Worm (Caenorhabditis elegans) whole organism, mixed stage, embryonic: ENCODE results near the gene F14D7.8.

ENCODE experiments used
- M03D4.4 ChIP-seq: sonication (generic microtip); optimal IDR thresholded peaks from 2 replicates; lab custom pipeline; 2017; ENCODE audit warnings: mild to moderate bottlenecking, missing genetic modification characterization, missing compliant biosample characterization
- bed-3 ChIP-seq: fragments of 200-800 bp; sonication (Bioruptor generic); optimal IDR thresholded peaks from 3 replicates; lab custom pipeline; 2018; ENCODE audit warnings: mild to moderate bottlenecking, missing genetic modification characterization, moderate library complexity, missing compliant biosample characterization
- blmp-1 ChIP-seq: fragments of 150-350 bp; optimal IDR thresholded peaks from 2 replicates; lab custom pipeline; 2014; ENCODE audit warnings: missing biosample characterization, missing genetic modification characterization
- ceh-83 ChIP-seq: fragments of 200-800 bp; sonication (Bioruptor generic); optimal IDR thresholded peaks from 2 replicates; lab custom pipeline; 2018; ENCODE audit warnings: mild to moderate bottlenecking, missing genetic modification characterization, missing compliant biosample characterization
- ces-1 ChIP-seq: fragments of 150-350 bp; optimal IDR thresholded peaks from 2 replicates; lab custom pipeline; 2014; ENCODE audit warnings: missing biosample characterization, missing genetic modification reagents, missing genetic modification characterization
- cnd-1 ChIP-seq: fragments of 200-800 bp; sonication (Bioruptor generic); optimal IDR thresholded peaks from 2 replicates; lab custom pipeline; 2018; ENCODE audit warnings: mild to moderate bottlenecking, missing genetic modification characterization, missing compliant biosample characterization
- drap-1 ChIP-seq: fragments of 200-800 bp; sonication (Bioruptor generic); optimal IDR thresholded peaks from 3 replicates; lab custom pipeline; 2018; ENCODE audit warnings: mild to moderate bottlenecking, missing genetic modification characterization, missing compliant biosample characterization
- elt-1 ChIP-seq: sonication (generic microtip); optimal IDR thresholded peaks from 2 replicates; lab custom pipeline; 2017; ENCODE audit warnings: missing genetic modification characterization, mild to moderate bottlenecking, missing compliant biosample characterization, antibody characterized with exemption, moderate library complexity, borderline replicate concordance; ENCODE audit not compliant: insufficient read depth
- flh-1 ChIP-seq: fragments of 200-800 bp; sonication (Bioruptor generic); optimal IDR thresholded peaks from 2 replicates; lab custom pipeline; 2018; ENCODE audit warnings: mild to moderate bottlenecking, missing genetic modification characterization, moderate library complexity, missing compliant biosample characterization
- ham-2 ChIP-seq: fragments of 200-800 bp; sonication (Bioruptor generic); optimal IDR thresholded peaks from 2 replicates; lab custom pipeline; 2018; ENCODE audit warnings: mild to moderate bottlenecking, missing genetic modification characterization, missing compliant biosample characterization
- hlh-1 ChIP-seq: fragments of 150-350 bp; optimal IDR thresholded peaks from 2 replicates; lab custom pipeline; 2014; ENCODE audit warnings: missing biosample characterization, missing genetic modification reagents, missing genetic modification characterization
- lin-32 ChIP-seq: fragments of 200-800 bp; sonication (Bioruptor generic); optimal IDR thresholded peaks from 2 replicates; lab custom pipeline; 2018; ENCODE audit warnings: mild to moderate bottlenecking, missing genetic modification characterization, missing compliant biosample characterization
- lsy-2 ChIP-seq: fragments of 150-350 bp; optimal IDR thresholded peaks from 2 replicates; lab custom pipeline; 2014; ENCODE audit warnings: missing biosample characterization, missing genetic modification characterization
- mls-2 ChIP-seq: sonication (generic microtip); optimal IDR thresholded peaks from 2 replicates; lab custom pipeline; 2016; ENCODE audit warnings: mild to moderate bottlenecking, missing genetic modification characterization, moderate library complexity, missing compliant biosample characterization
- nhr-12 ChIP-seq: fragments of 150-350 bp; optimal IDR thresholded peaks from 2 replicates; lab custom pipeline; 2014; ENCODE audit warnings: missing biosample characterization, missing genetic modification characterization
- nhr-2 ChIP-seq: fragments of 150-350 bp; optimal IDR thresholded peaks from 2 replicates; lab custom pipeline; 2014; ENCODE audit warnings: missing biosample characterization, missing genetic modification characterization
- nhr-237 ChIP-seq: fragments of 150-350 bp; optimal IDR thresholded peaks from 2 replicates; lab custom pipeline; 2014; ENCODE audit warnings: missing biosample characterization, missing genetic modification characterization
- nhr-28 ChIP-seq: fragments of 150-350 bp; optimal IDR thresholded peaks from 2 replicates; lab custom pipeline; 2014; ENCODE audit warnings: missing biosample characterization, missing genetic modification characterization
- nhr-76 ChIP-seq: sonication (generic microtip); optimal IDR thresholded peaks from 2 replicates; lab custom pipeline; 2017; ENCODE audit warnings: missing biosample characterization, missing genetic modification characterization
- pha-4 ChIP-seq: fragments of 150-350 bp; optimal IDR thresholded peaks from 2 replicates; lab custom pipeline; 2018; ENCODE audit warnings: missing biosample characterization, missing genetic modification reagents, missing genetic modification characterization
- sem-2 ChIP-seq: fragments of 200-800 bp; sonication (Bioruptor generic); optimal IDR thresholded peaks from 2 replicates; lab custom pipeline; 2018; ENCODE audit warnings: mild to moderate bottlenecking, missing genetic modification characterization, missing compliant biosample characterization
- snpc-4 ChIP-seq: fragments of 150-350 bp; optimal IDR thresholded peaks from 2 replicates; lab custom pipeline; 2014; ENCODE audit warnings: missing biosample characterization, missing genetic modification characterization
- sptf-1 ChIP-seq: sonication (generic microtip); optimal IDR thresholded peaks from 2 replicates; lab custom pipeline; 2017; ENCODE audit warnings: mild to moderate bottlenecking, missing genetic modification characterization, moderate library complexity, missing compliant biosample characterization
- tbx-8 ChIP-seq: fragments of 200-800 bp; sonication (Bioruptor generic); optimal IDR thresholded peaks from 2 replicates; lab custom pipeline; 2018; ENCODE audit warnings: mild to moderate bottlenecking, missing genetic modification characterization, moderate library complexity, missing compliant biosample characterization
- unc-120 ChIP-seq: sonication (generic microtip); optimal IDR thresholded peaks from 2 replicates; lab custom pipeline; 2017; ENCODE audit warnings: missing genetic modification characterization, missing compliant biosample characterization; ENCODE audit not compliant: poor library complexity, severe bottlenecking
- unc-39 ChIP-seq: fragments of 150-350 bp; optimal IDR thresholded peaks from 2 replicates; lab custom pipeline; 2014; ENCODE audit warnings: missing biosample characterization, missing genetic modification characterization
- unc-62 ChIP-seq: fragments of 150-350 bp; optimal IDR thresholded peaks from 2 replicates; lab custom pipeline; 2014; ENCODE audit warnings: missing biosample characterization, missing genetic modification reagents, missing genetic modification characterization
- zip-8 ChIP-seq: fragments of 150-350 bp; optimal IDR thresholded peaks from 2 replicates; lab custom pipeline; 2014; ENCODE audit warnings: missing biosample characterization, missing genetic modification characterization
- ztf-11 ChIP-seq: fragments of 150-350 bp; optimal IDR thresholded peaks from 2 replicates; lab custom pipeline; 2014; ENCODE audit warnings: missing biosample characterization, missing genetic modification characterization

The F14D7.8 gene

ce11 chrV:14324502-14325467, 12.2 kb upstream of the F14D7.8 start, which contains the start of the genes F47B8.4 and F47B8.18:
Gene F47B8.4, minus strand, starts transcription at chrV:14324673.
Gene F47B8.18, minus strand, starts transcription at chrV:14325464.
- TF ChIP-seq nhr-12 (tag; lab: Kevin White, UChicago) (no peak), nhr-76 (no peak), ces-1 (GFP tag; lab: Kevin White, UChicago) (no peak), zip-8 (tag; lab: Kevin White, UChicago) (no peak), unc-120 (tag; lab: Kevin White, UChicago) (no peak), lin-32 (GFP tag; lab: Kevin White, UChicago) (no peak), nhr-2 (tag; lab: Kevin White, UChicago) (no peak), unc-62 (no peak), ztf-11 (tag; lab: Kevin White, UChicago) (no peak)

DNA sequence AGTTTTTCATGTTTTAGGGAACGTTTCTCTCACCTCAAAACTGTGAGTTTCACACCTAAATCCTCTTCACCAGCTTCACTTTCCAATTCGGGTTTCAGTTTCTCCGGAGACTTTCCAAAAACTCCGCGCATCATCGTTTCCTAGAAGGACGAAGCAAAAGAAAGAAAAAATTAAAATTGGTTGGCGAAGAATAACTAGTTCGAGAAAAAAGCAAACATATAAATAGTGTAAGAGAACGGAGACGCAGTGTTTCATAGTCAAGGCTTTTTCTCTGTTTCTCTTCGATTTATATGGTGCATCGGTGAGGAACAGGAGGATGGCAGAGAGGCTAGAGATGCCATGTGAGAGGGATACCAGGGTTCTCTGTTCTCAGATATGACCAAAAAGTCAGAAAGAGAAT, 10.1 kb upstream of the F14D7.8 start, which contains the start of gene F47B8.3:
Gene F47B8.3 (minus strand): TSS at position 261 of the 400 bp plus-strand sequence.
- TF ChIP-seq ces-1 (GFP tag; lab: Kevin White, UChicago) (peak; percentile 17), mls-2 (no peak)

DNA sequence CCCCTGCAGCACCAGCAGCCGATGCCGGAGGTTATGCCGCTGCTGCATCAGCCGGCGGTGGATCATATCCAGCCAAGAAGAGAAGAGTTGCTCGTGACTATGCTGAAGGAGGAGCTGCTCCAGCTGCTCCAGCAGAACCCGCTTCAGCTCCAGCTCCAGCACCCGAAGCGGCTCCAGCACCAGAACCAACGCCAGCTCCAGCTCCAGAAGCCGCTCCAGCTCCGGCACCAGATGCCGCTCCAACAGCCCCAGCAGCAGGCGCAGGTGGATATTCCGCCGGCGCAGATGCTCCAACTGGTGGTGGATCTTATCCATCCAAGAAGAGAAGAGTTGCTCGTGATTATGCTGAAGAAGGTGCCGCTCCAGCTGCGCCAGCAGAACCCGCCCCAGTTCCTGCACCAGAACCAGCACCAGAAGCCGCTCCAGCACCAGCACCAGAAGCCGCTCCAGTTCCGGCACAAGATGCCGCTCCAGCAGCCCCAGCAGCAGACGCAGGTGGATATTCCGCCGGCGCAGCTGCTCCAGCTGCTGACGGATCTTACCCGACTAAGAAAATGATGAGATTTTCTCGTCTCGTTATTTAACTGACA, 8.2 kb upstream of the F14D7.8 start:
- TF ChIP-seq snpc-4 (tag; lab: Kevin White, UChicago) (no peak), drap-1 (GFP tag; lab: Kevin White, UChicago) (peak; percentile 31), sptf-1 (tag; lab: Kevin White, UChicago) (peak; percentile 22), elt-1 (tag; lab: Kevin White, UChicago) (no peak), unc-120 (tag; lab: Kevin White, UChicago) (no peak), unc-39 (tag; lab: Kevin White, UChicago) (no peak)
- TF ChIP-seq, all 35 proteins: peak for 2

DNA sequence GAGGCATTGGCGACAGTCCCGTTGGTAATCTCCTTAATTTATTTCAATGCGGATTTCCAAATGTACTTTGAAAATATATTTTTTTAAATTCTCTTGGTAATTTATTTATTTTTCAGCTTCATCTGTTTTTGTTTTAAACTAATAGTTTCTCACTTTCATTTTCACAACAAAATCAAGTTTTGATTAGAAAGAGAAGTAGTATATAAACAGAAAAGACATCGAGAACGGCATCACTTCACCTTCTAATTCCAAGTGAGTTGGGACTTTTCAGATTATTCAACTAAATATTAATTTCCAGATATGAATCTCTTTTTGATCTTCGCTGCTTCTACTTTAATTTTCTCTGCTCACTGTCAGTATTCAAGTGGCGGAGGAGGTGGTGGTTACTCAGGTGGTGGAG, 7.7 kb upstream of the F14D7.8 start, which contains the start of gene F47B8.14:
Gene F47B8.14 (plus strand): TSS at position 301 of the 400 bp plus-strand sequence.
- no peak for TF ChIP-seq hlh-1
- TF ChIP-seq sem-2 (GFP tag; lab: Kevin White, UChicago) = no peak
- TF ChIP-seq lin-32 (GFP tag; lab: Kevin White, UChicago) = no peak
- no peak for TF ChIP-seq pha-4
- no peak for TF ChIP-seq elt-1 (tag; lab: Kevin White, UChicago)
- no peak for TF ChIP-seq unc-120 (tag; lab: Kevin White, UChicago)
- no peak for TF ChIP-seq nhr-12 (tag; lab: Kevin White, UChicago)
- TF ChIP-seq zip-8 (tag; lab: Kevin White, UChicago) = no peak
- TF ChIP-seq blmp-1 (tag; lab: Kevin White, UChicago) = no peak
- no peak for TF ChIP-seq drap-1 (GFP tag; lab: Kevin White, UChicago)
- TF ChIP-seq, all 35 proteins: peak for 0

DNA sequence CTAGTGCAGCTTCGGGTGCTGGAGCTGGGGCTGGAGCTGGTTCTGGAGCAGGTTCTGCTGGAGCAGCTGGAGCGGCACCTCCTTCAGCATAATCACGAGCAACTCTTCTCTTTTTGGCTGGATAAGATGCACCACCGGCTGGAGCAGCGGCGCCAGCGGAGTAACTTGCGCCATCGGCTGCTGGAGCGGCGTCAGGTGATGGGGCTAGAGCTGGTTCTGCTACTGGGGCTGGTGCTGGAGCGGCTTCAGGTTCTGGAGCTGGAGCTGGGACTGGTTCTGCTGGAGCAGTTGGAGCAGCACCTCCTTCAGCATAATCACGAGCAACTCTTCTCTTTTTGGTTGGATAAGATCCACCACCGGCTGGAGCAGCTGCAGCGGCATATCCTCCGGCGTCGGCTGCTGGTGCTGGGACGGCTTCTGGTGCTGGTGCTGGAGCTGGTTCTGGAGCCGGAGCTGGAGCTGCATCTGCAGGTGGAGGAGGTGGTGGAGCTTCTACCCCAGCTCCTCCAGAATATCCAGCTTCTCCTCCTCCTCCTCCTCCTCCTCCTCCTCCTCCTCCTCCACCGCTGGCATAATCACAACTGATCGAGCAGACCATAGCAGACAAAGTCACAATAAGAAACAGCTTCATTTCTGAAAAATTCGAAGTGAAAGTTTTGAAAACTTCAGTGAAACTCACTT, 6.6 kb upstream of the F14D7.8 start, which contains the start of gene F47B8.13:
Gene F47B8.13 (minus strand): TSS at position 631 of the 681 bp plus-strand sequence.
- TF ChIP-seq nhr-76 (no peak), sem-2 (GFP tag; lab: Kevin White, UChicago) (no peak), unc-120 (tag; lab: Kevin White, UChicago) (no peak), lsy-2 (tag; lab: Kevin White, UChicago) (no peak), sptf-1 (tag; lab: Kevin White, UChicago) (no peak), cnd-1 (tag; lab: Kevin White, UChicago) (no peak), tbx-8 (GFP tag; lab: Kevin White, UChicago) (no peak), mls-2 (no peak), unc-39 (tag; lab: Kevin White, UChicago) (no peak), ces-1 (GFP tag; lab: Kevin White, UChicago) (no peak), nhr-2 (tag; lab: Kevin White, UChicago) (no peak), nhr-28 (no peak)

DNA sequence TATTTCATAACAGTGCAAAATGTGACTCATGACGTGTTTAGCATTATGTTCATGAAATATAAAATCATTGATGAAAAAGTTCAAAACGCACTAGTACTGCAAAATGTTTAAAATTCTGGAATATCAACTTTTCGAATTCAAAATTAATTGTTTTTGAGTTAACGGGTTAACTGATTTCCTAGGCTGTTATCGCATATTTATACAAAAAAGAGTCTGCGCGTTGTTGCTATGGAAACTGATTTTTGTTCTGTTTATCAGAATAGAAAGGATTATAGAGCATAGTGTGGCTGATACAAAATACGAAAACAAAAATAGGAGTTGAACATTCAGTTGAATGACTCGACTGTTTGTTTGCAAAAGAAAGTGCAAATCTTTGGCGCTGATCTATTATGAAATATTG, 5.0 kb upstream of the F14D7.8 start:
- TF ChIP-seq ceh-83 = no peak
- TF ChIP-seq ham-2 (GFP tag; lab: Kevin White, UChicago) = no peak
- no peak for TF ChIP-seq nhr-237 (tag; lab: Kevin White, UChicago)
- TF ChIP-seq flh-1 = no peak
- TF ChIP-seq hlh-1 = no peak
- no peak for TF ChIP-seq sptf-1 (tag; lab: Kevin White, UChicago)
- no peak for TF ChIP-seq drap-1 (GFP tag; lab: Kevin White, UChicago)
- TF ChIP-seq bed-3 = no peak
- no peak for TF ChIP-seq blmp-1 (tag; lab: Kevin White, UChicago)
- no peak for TF ChIP-seq unc-39 (tag; lab: Kevin White, UChicago)
- TF ChIP-seq unc-120 (tag; lab: Kevin White, UChicago) = no peak
- no peak for TF ChIP-seq sem-2 (GFP tag; lab: Kevin White, UChicago)
- TF ChIP-seq M03D4.4 (tag; lab: Kevin White, UChicago) = no peak
- no peak for TF ChIP-seq zip-8 (tag; lab: Kevin White, UChicago)
- no peak for TF ChIP-seq pha-4
